Worm (Caenorhabditis elegans) whole organism, mixed stage, embryonic: ENCODE measurements around the gene F49C12.2.

Experiments used
- M03D4.4 ChIP-seq: sonication (generic microtip); optimal IDR thresholded peaks from 2 replicates; lab custom pipeline; 2017; ENCODE audit warnings: mild to moderate bottlenecking, missing genetic modification characterization, missing compliant biosample characterization
- bed-3 ChIP-seq: fragments of 200-800 bp; sonication (Bioruptor generic); optimal IDR thresholded peaks from 3 replicates; lab custom pipeline; 2018; ENCODE audit warnings: mild to moderate bottlenecking, missing genetic modification characterization, moderate library complexity, missing compliant biosample characterization
- blmp-1 ChIP-seq: fragments of 150-350 bp; optimal IDR thresholded peaks from 2 replicates; lab custom pipeline; 2014; ENCODE audit warnings: missing biosample characterization, missing genetic modification characterization
- ceh-39 ChIP-seq: fragments of 150-350 bp; optimal IDR thresholded peaks from 2 replicates; lab custom pipeline; 2014; ENCODE audit warnings: missing biosample characterization, missing genetic modification characterization
- ceh-83 ChIP-seq: fragments of 200-800 bp; sonication (Bioruptor generic); optimal IDR thresholded peaks from 2 replicates; lab custom pipeline; 2018; ENCODE audit warnings: mild to moderate bottlenecking, missing genetic modification characterization, missing compliant biosample characterization
- cnd-1 ChIP-seq: fragments of 200-800 bp; sonication (Bioruptor generic); optimal IDR thresholded peaks from 2 replicates; lab custom pipeline; 2018; ENCODE audit warnings: mild to moderate bottlenecking, missing genetic modification characterization, missing compliant biosample characterization
- drap-1 ChIP-seq: fragments of 200-800 bp; sonication (Bioruptor generic); optimal IDR thresholded peaks from 3 replicates; lab custom pipeline; 2018; ENCODE audit warnings: mild to moderate bottlenecking, missing genetic modification characterization, missing compliant biosample characterization
- flh-1 ChIP-seq: fragments of 200-800 bp; sonication (Bioruptor generic); optimal IDR thresholded peaks from 2 replicates; lab custom pipeline; 2018; ENCODE audit warnings: mild to moderate bottlenecking, missing genetic modification characterization, moderate library complexity, missing compliant biosample characterization
- ham-2 ChIP-seq: fragments of 200-800 bp; sonication (Bioruptor generic); optimal IDR thresholded peaks from 2 replicates; lab custom pipeline; 2018; ENCODE audit warnings: mild to moderate bottlenecking, missing genetic modification characterization, missing compliant biosample characterization
- hlh-1 ChIP-seq: fragments of 150-350 bp; optimal IDR thresholded peaks from 2 replicates; lab custom pipeline; 2014; ENCODE audit warnings: missing biosample characterization, missing genetic modification reagents, missing genetic modification characterization
- lin-32 ChIP-seq: fragments of 200-800 bp; sonication (Bioruptor generic); optimal IDR thresholded peaks from 2 replicates; lab custom pipeline; 2018; ENCODE audit warnings: mild to moderate bottlenecking, missing genetic modification characterization, missing compliant biosample characterization
- lsy-2 ChIP-seq: fragments of 150-350 bp; optimal IDR thresholded peaks from 2 replicates; lab custom pipeline; 2014; ENCODE audit warnings: missing biosample characterization, missing genetic modification characterization
- mab-5 ChIP-seq: fragments of 150-350 bp; optimal IDR thresholded peaks from 2 replicates; lab custom pipeline; 2014; ENCODE audit warnings: missing biosample characterization, missing genetic modification characterization
- mep-1 ChIP-seq: fragments of 150-350 bp; optimal IDR thresholded peaks from 2 replicates; lab custom pipeline; 2017; ENCODE audit warnings: missing biosample characterization, missing genetic modification reagents, missing genetic modification characterization, inconsistent platforms
- mls-2 ChIP-seq: sonication (generic microtip); optimal IDR thresholded peaks from 2 replicates; lab custom pipeline; 2016; ENCODE audit warnings: mild to moderate bottlenecking, missing genetic modification characterization, moderate library complexity, missing compliant biosample characterization
- nhr-237 ChIP-seq: fragments of 150-350 bp; optimal IDR thresholded peaks from 2 replicates; lab custom pipeline; 2014; ENCODE audit warnings: missing biosample characterization, missing genetic modification characterization
- nhr-28 ChIP-seq: fragments of 150-350 bp; optimal IDR thresholded peaks from 2 replicates; lab custom pipeline; 2014; ENCODE audit warnings: missing biosample characterization, missing genetic modification characterization
- pha-4 ChIP-seq: fragments of 150-350 bp; optimal IDR thresholded peaks from 2 replicates; lab custom pipeline; 2018; ENCODE audit warnings: missing biosample characterization, missing genetic modification reagents, missing genetic modification characterization
- sem-2 ChIP-seq: fragments of 200-800 bp; sonication (Bioruptor generic); optimal IDR thresholded peaks from 2 replicates; lab custom pipeline; 2018; ENCODE audit warnings: mild to moderate bottlenecking, missing genetic modification characterization, missing compliant biosample characterization
- sptf-1 ChIP-seq: sonication (generic microtip); optimal IDR thresholded peaks from 2 replicates; lab custom pipeline; 2017; ENCODE audit warnings: mild to moderate bottlenecking, missing genetic modification characterization, moderate library complexity, missing compliant biosample characterization
- tbx-8 ChIP-seq: fragments of 200-800 bp; sonication (Bioruptor generic); optimal IDR thresholded peaks from 2 replicates; lab custom pipeline; 2018; ENCODE audit warnings: mild to moderate bottlenecking, missing genetic modification characterization, moderate library complexity, missing compliant biosample characterization
- unc-120 ChIP-seq: sonication (generic microtip); optimal IDR thresholded peaks from 2 replicates; lab custom pipeline; 2017; ENCODE audit warnings: missing genetic modification characterization, missing compliant biosample characterization; ENCODE audit not compliant: poor library complexity, severe bottlenecking
- unc-39 ChIP-seq: fragments of 150-350 bp; optimal IDR thresholded peaks from 2 replicates; lab custom pipeline; 2014; ENCODE audit warnings: missing biosample characterization, missing genetic modification characterization
- unc-62 ChIP-seq: fragments of 150-350 bp; optimal IDR thresholded peaks from 2 replicates; lab custom pipeline; 2014; ENCODE audit warnings: missing biosample characterization, missing genetic modification reagents, missing genetic modification characterization
- zip-8 ChIP-seq: fragments of 150-350 bp; optimal IDR thresholded peaks from 2 replicates; lab custom pipeline; 2014; ENCODE audit warnings: missing biosample characterization, missing genetic modification characterization
- ztf-11 ChIP-seq: fragments of 150-350 bp; optimal IDR thresholded peaks from 2 replicates; lab custom pipeline; 2014; ENCODE audit warnings: missing biosample characterization, missing genetic modification characterization

Gene F49C12.2

ce11 chrIV:9335552-9336251 lies 36.7 kb upstream of the F49C12.2 start, which contains the start of the genes coa-4 and T20D3.14:
Gene coa-4 (minus strand): TSS chrIV:9335602.
Gene T20D3.14 (minus strand): TSS chrIV:9335909.
- TF ChIP-seq drap-1 (GFP tag; lab: Kevin White, UChicago) = no peak
- no peak for TF ChIP-seq sptf-1
- no peak for TF ChIP-seq ham-2 (GFP tag; lab: Kevin White, UChicago)
- TF ChIP-seq bed-3 (GFP tag; lab: Kevin White, UChicago) = no peak
- no peak for TF ChIP-seq flh-1 (GFP tag; lab: Kevin White, UChicago)
- no peak for TF ChIP-seq zip-8

- TF ChIP-seq hlh-1 (tag; lab: Kevin White, UChicago) = no peak
- no peak for TF ChIP-seq cnd-1 (tag; lab: Kevin White, UChicago)
- no peak for TF ChIP-seq sptf-1
- no peak for TF ChIP-seq ztf-11 (tag; lab: Kevin White, UChicago)
- TF ChIP-seq ham-2 (GFP tag; lab: Kevin White, UChicago) = no peak
- no peak for TF ChIP-seq tbx-8
- no peak for TF ChIP-seq ceh-39 (tag; lab: Kevin White, UChicago)
- no peak for TF ChIP-seq nhr-28 (tag; lab: Kevin White, UChicago)
- no peak for TF ChIP-seq nhr-237 (tag; lab: Kevin White, UChicago)
- no peak for TF ChIP-seq mab-5 (tag; lab: Kevin White, UChicago)
- TF ChIP-seq sem-2 = no peak
- no peak for TF ChIP-seq ceh-83 (GFP tag; lab: Kevin White, UChicago)
- TF ChIP-seq unc-120 (tag; lab: Kevin White, UChicago) = no peak
- TF ChIP-seq mls-2 (tag; lab: Kevin White, UChicago) = no peak
- TF ChIP-seq zip-8 = no peak
- no peak for TF ChIP-seq mep-1 (tag; lab: Kevin White, UChicago)
Measured at ce11 chrIV:9333007-9333406, 34.0 kb upstream of the F49C12.2 start.

ce11 chrIV:9330755-9331154 lies 31.7 kb upstream of the F49C12.2 start, which contains the start of gene nspg-7.1:
Gene nspg-7.1 (minus strand): TSS chrIV:9330855.
- no peak for TF ChIP-seq ham-2 (GFP tag; lab: Kevin White, UChicago)
- TF ChIP-seq bed-3 (GFP tag; lab: Kevin White, UChicago) = no peak
- no peak for TF ChIP-seq ceh-83 (GFP tag; lab: Kevin White, UChicago)
- TF ChIP-seq drap-1 (GFP tag; lab: Kevin White, UChicago) = no peak
- TF ChIP-seq unc-39 (tag; lab: Kevin White, UChicago) = no peak
- TF ChIP-seq unc-120 (tag; lab: Kevin White, UChicago) = no peak
- no peak for TF ChIP-seq pha-4 (tag; lab: Kevin White, UChicago)
- no peak for TF ChIP-seq mab-5 (tag; lab: Kevin White, UChicago)
- no peak for TF ChIP-seq mls-2 (tag; lab: Kevin White, UChicago)
- no peak for TF ChIP-seq blmp-1 (tag; lab: Kevin White, UChicago)
- no peak for TF ChIP-seq lsy-2 (tag; lab: Kevin White, UChicago)

ce11 chrIV:9327706-9328105 lies 28.7 kb upstream of the F49C12.2 start, which contains the start of gene clec-183:
Gene clec-183 (plus strand): TSS chrIV:9328006.
- no peak for TF ChIP-seq zip-8
- no peak for TF ChIP-seq ceh-83 (GFP tag; lab: Kevin White, UChicago)
- no peak for TF ChIP-seq mls-2 (tag; lab: Kevin White, UChicago)
- no peak for TF ChIP-seq lin-32 (GFP tag; lab: Kevin White, UChicago)
- TF ChIP-seq blmp-1 (tag; lab: Kevin White, UChicago) = no peak
- no peak for TF ChIP-seq cnd-1 (tag; lab: Kevin White, UChicago)
- TF ChIP-seq hlh-1 (tag; lab: Kevin White, UChicago) = no peak

ce11 chrIV:9323989-9324506 lies 25.0 kb upstream of the F49C12.2 start, which contains the start of the genes nspg-11 and F49C12.15:
Gene nspg-11 (minus strand): TSS chrIV:9324089.
Gene F49C12.15 (plus strand): TSS chrIV:9324456.
- TF ChIP-seq ceh-39 (tag; lab: Kevin White, UChicago) (no peak), unc-39 (tag; lab: Kevin White, UChicago) (no peak), lsy-2 (tag; lab: Kevin White, UChicago) (no peak), mls-2 (tag; lab: Kevin White, UChicago) (no peak), M03D4.4 (tag; lab: Kevin White, UChicago) (no peak), unc-62 (GFP tag; lab: Kevin White, UChicago) (no peak), blmp-1 (tag; lab: Kevin White, UChicago) (no peak), cnd-1 (tag; lab: Kevin White, UChicago) (no peak), pha-4 (tag; lab: Kevin White, UChicago) (no peak), hlh-1 (tag; lab: Kevin White, UChicago) (no peak), nhr-28 (tag; lab: Kevin White, UChicago) (no peak), bed-3 (GFP tag; lab: Kevin White, UChicago) (no peak), mep-1 (tag; lab: Kevin White, UChicago) (no peak)
